Fruit fly (Drosophila melanogaster): ENCODE results near the gene CG12012.

CG12012 gene

DNA sequence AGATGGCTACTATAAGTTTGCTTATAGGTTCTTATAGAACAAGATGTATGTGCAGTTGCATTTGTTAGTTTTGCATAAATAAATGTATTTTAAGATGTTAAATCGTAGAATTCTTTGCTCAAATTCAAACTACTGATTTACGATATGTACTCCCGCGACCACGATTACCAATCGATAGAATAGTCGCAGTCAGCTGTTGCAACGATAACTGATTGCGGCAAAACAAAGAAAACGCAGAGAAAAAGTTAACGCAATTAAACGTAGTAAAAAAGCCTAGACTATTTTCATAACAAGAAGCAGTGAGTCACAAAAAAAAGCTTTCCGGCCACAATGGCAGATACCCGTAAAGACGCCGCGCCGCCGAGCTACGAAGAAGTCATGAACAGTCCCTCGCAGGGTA, at the start of gene CG12012:
Gene CG12012 (plus strand): TSS at position 207 of the 400 bp plus-strand sequence.
- TF ChIP-seq CTCF (optimal IDR thresholded peaks at IDR 0.05) (no peak), CG8478 (optimal IDR thresholded peaks at IDR 0.05) (no peak)

DNA sequence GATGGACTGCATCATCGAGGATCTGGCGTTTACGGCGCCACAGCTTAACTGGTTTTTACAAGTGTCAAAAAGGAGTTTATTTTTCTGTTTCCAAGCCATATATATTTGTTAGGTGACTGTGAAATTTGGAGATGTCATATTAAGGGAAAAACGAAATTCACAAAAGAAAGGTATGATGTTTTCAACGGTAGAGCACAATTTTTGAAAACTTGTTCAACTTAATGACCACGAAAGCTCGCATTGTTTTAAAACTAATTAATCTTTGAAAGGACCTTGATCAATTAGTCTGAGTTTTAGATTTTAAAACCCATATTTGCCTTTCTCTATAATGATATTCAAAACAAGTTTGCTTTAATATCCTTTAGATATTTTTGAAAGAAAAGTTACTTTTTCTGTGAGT, 47.8 kb upstream of the CG12012 start, which contains the start of gene Strip:
Gene Strip (minus strand): TSS at position 101 of the 400 bp plus-strand sequence.
- TF ChIP-seq CTCF (optimal IDR thresholded peaks at IDR 0.05) (no peak), CG8478 (optimal IDR thresholded peaks at IDR 0.05) (no peak)

DNA sequence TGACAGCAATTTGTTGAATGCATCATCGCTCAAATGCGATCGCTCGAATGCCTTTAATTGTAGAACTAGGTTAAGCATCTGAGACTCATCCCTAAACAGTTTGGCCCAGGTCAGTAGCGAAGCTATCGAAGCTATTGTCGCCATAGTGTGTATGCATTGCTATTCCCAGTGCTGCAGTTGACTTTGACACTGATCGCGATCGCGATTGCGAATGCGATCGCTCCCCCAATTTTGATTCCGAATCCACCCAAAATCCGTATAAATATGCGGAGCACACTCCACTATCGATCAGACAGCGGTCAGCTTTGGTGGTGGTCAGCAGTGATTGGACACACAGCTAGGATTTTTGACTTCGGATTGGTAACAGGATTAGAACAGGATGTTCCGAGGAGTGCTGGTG, 46.8 kb upstream of the CG12012 start, which contains the start of gene CG14961:
Gene CG14961 (plus strand): TSS at position 301 of the 400 bp plus-strand sequence.
- no peak for TF ChIP-seq CTCF (optimal IDR thresholded peaks at IDR 0.05)
- no peak for TF ChIP-seq CG8478 (optimal IDR thresholded peaks at IDR 0.05)

DNA sequence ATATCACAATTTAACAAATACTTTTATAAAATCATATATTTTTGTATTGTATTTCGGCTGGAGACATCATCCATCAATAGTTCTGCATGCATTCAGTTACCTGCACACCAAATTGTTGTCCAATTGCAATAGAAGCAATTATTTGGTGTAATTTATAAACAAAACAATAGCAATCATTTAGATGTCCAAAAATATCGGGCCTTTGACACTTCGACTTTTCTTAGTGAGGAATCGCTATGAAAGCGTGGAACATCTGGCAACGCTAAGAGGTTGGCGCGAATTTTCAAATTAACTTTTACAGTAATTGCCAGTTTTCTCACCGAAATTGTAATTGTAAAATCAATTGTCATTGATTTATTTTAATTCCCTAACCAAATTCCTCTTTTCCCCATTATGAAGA, 41.8 kb upstream of the CG12012 start, which contains the start of gene CG14969:
Gene CG14969 (minus strand): TSS at position 195 of the 400 bp plus-strand sequence.
- no peak for TF ChIP-seq CTCF (optimal IDR thresholded peaks at IDR 0.05)
- TF ChIP-seq CG8478 (optimal IDR thresholded peaks at IDR 0.05): no peak

DNA sequence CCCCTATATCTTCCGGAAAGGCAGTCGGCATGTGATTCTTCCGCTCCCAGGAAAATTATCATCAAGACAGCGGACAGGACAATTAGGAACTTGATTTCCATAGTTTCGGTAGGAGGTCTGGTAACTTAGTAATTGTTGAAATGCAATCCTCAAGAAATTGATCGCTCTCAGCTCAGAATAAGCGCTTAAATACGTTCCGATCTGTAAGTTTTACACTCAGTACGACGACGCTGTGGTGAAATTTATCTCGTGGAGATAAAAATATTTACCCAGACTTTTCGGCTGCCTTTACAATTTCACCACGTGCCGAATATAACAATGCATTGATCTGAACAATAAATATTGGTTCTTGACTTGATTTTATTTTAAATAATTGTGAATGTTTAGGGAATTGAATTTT, 40.9 kb upstream of the CG12012 start, which contains the start of gene Drsl1:
Gene Drsl1 (minus strand): TSS at position 101 of the 400 bp plus-strand sequence.
- no peak for TF ChIP-seq CG8478 (optimal IDR thresholded peaks at IDR 0.05)
- TF ChIP-seq CTCF (optimal IDR thresholded peaks at IDR 0.05): no peak

DNA sequence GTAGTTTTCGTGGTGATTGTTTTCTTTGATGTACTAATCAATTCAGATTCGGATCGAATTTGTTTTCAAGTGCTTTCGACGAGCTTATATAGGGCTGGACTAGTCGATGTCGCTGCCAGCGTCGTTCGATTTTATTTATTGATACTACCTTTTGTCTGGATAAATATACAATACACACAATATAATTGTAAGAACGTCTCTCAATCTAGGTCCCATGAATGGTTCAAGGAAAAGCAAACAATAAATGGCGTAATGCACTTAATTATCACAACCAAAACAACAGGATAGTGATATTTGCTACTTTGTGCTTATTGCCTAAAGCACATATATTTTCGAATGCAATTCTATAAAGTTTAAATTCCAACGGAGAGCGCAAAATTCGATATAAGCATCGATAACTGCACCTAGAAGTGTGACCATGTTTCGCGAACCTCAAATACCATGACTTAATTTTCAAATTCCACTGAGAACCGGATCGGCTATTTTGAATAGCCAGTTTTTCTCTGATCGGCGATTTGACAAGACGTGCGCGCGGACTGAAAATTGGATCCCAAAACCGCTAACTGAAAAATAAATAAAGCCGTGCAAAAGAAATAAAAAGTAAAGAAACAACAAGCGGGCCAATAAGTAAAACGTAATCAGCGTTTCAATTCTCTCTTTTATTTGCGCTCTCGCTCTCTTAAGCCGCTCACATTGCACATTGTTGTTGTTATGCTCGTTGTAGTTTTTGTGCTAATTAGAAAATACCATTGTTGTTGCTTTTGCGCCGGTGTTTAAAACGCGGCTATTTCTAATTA, 40.0 kb upstream of the CG12012 start, which contains the start of the genes Drsl6 and kst:
Gene Drsl6 (minus strand): TSS at position 51 of the 797 bp plus-strand sequence.
Gene kst (plus strand): TSS at position 493 of the 797 bp plus-strand sequence.
- TF ChIP-seq CTCF (optimal IDR thresholded peaks at IDR 0.05) (no peak), CG8478 (optimal IDR thresholded peaks at IDR 0.05) (no peak)

DNA sequence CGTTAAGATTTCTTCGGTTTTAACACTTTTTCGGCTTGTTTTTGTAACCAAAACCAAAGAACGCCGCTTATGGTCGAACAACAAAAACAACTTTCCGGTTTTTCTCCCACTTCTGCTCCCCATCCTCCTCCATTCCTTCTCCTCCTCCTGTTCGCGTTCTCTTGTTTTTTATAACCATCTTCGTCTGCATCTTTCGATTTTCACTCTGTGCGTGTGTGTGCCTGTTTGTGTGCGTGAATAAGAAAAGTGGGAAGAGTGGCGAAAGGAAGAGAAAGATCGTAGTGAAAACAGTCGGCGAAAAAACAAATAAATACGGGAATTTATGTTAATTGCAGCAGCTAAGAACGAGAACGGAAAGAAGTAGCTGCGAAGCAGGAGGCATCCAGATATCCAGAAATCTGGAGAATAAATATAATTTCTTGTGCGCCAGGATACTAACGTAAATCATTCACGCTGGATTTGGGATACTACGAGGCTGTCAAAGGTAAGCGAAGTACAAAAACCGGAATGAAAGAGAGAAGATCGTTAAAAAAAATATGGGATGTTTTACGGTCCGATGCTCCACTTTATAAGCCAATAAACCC, 39.1 kb upstream of the CG12012 start:
- TF ChIP-seq CTCF (optimal IDR thresholded peaks at IDR 0.05): no peak
- TF ChIP-seq CG8478 (optimal IDR thresholded peaks at IDR 0.05): no peak

DNA sequence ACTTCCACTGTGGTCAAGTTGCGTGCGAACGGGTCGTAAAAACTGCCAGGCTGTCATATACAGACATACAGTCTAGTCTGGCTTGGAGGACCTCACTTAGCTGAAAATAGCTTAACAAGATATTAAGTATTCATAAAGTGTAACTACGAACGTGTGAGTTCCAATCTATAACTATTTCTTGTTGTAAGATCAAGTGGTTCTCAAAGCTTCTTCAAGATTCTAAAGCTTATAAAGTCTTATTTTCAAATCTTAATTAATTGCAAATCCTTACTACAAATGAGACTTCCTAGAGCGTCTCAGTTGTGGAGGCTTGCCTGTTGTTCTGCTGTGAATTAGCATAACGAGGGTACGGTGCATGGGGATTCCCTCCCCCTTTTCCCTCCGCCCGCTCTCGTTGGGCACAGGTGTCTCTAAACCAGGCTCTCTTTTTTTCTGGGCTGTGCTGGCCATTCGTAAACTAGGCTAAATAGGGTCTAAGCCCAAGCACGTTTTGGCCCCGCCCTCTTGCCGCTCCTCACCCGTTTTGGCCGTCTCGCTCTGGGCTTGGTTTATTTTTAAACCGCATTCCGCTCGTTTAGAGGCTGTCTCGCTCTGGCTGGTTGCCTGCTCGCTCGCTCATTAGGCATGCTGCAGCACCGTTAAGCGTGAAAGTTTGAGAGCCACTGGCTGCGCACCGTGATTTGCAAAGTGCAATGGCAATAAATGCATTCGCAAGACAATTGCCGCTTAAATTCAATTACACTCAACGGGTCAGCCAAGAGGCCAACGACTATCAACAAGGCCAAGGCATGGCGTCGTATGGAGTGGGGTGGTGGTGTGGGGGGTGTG, 38.3 kb upstream of the CG12012 start:
- TF ChIP-seq CG8478 (optimal IDR thresholded peaks at IDR 0.05) (no peak), CTCF (optimal IDR thresholded peaks at IDR 0.05) (no peak)

DNA sequence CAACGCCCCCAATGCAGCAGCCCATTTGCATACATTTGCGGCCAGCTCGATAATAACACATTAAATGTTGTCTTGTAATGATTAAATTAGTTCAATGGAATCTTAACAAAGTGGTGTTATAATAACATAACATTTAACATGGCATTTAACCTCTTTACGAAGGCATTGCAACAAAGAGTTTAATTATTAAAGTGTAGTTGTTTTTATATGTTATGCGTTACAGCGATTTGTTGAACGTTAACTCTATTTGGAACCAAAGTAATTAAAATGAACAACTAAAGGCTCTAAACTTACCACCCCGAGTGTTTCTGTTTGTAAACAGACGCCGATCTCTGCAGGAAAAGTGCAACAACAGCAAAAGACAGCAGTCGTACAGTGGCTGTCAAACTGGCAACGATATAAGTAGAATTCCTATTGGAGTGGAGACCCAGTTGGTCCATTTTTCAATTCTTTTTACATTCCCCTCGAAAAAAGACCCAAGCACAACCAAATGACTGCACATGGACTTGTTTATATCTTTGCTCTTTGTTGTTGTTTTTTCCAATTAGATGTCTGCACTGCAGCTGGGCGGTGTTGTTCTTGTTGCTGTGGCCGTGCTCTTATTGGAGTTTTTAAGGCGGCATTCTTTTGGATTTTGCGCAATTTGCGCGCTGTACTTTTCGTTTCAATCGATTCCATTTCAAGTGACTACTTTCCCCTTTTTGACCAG, 37.5 kb upstream of the CG12012 start:
- no peak for TF ChIP-seq CG8478 (optimal IDR thresholded peaks at IDR 0.05)
- TF ChIP-seq CTCF (optimal IDR thresholded peaks at IDR 0.05): no peak

DNA sequence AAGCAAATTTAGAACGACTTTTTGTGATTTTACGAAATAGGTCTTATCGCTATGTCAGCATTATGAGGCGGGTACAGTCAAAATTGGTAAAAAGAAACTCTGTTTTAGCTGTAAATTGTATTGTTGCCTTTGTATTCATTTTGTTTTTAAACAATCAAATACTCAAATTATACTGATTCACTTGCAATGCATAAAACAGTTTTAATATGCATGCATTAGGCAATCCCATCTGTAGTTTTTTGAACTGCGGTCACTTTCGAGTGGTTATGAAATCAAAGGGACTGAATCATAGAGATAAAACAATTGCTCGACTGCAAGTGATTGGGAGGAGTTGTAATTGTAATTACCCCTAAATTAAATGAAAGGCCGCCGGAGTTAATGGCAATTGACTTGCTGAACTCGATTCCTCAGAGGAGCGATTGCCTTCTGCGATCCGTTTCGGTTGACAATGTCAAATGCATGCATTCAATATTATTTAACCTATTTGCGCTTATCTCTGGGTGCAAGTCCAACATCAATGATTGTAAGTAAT, 36.8 kb upstream of the CG12012 start:
- TF ChIP-seq CG8478 (optimal IDR thresholded peaks at IDR 0.05) (no peak), CTCF (optimal IDR thresholded peaks at IDR 0.05) (no peak)

DNA sequence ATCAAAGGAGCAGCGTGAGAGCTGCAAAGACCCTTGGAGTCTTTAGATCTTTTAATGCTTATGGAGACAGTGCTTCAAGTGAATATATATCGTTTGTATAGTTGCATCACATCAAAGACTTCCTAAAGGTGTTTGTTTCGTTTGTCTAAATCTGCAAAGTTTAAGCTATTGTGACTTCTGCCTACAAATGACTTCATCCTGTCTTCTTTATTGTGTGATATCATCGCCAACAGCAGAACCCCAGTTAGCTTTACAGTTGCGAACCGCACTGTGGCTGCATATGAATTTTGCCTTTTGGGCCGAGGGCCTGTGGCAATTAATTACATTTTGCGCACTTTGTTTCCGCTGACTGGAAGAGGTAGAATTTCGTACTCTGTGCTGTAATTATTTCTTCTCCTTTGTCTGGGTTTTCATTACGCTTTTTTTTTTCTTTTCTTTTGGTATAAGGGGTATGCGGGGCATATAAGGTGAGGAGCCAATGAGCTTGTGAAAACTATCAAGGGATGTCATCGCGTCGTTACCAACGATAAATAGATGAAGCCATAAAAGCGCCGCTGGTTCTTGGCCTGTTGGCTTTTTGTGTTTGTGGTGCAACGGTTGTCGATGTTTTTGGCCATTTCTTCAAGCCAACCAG, 34.1 kb upstream of the CG12012 start:
- TF ChIP-seq CG8478 (optimal IDR thresholded peaks at IDR 0.05) (no peak), CTCF (optimal IDR thresholded peaks at IDR 0.05) (no peak)

DNA sequence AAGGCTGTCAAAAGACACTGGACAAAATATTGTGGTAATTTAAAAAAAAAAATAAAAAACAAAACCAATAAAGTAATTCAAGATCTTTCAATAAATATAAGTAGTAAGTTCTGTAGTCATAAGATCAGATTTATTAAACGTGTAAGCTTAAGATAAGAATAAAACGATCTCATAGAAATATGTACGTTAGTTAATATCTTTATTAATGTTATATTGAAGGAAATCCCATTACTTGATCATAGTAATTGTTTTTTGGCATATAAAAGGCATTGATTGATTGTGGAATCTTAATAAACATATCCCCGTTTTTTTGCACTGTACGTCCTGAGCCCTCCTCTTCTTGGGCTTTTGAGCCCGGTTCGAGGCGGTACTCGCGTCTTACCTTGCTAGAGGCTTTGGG, 33.3 kb upstream of the CG12012 start:
- TF ChIP-seq CTCF (optimal IDR thresholded peaks at IDR 0.05) (no peak), CG8478 (optimal IDR thresholded peaks at IDR 0.05) (no peak)

DNA sequence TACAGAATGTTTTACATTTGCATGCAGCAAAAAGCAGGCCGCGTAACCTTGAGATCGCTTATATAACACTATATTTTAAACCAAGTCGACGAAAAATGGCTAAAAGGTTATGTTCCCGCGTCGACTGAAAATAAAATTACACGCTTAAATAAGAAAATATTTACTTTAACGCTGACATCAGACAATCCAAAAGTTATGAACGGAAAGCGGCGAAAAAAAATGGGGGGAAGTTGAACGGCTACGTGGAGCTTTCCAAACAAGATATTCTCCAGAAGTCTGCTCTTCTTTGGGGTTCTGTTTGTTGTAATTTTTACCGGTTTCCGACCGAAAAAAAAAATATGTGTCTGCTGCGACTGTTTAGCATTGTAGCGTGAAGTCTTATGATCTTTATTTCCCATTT, 32.0 kb upstream of the CG12012 start:
- TF ChIP-seq CTCF (optimal IDR thresholded peaks at IDR 0.05) (no peak), CG8478 (optimal IDR thresholded peaks at IDR 0.05) (no peak)

DNA sequence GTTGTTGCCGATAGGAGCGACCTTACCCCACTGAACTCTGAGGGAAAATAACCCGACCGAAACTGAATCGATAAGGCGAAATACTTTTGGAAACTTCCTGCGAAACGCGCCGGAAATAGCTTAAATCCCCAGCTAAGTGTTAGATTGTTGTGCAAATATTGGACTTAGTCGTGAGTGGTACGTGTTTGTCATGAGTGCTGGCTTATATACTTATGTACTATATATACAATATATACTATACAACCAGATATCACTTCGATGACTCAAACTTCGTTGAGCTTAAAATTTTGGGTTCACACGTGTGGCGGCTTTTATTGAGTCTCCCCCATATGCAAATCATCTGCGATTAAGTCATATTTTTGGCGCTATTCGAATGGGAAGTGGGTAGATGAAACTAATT, 30.3 kb upstream of the CG12012 start:
- TF ChIP-seq CG8478 (optimal IDR thresholded peaks at IDR 0.05) (no peak), CTCF (optimal IDR thresholded peaks at IDR 0.05) (no peak)

Data from S2 (cell line).